Fruit fly (Drosophila melanogaster): ENCODE measurements around the gene CG42367.
A peak's percentile ranks its signal among the peaks of the same experiment; 100 is the strongest.

CG42367 gene

DNA sequence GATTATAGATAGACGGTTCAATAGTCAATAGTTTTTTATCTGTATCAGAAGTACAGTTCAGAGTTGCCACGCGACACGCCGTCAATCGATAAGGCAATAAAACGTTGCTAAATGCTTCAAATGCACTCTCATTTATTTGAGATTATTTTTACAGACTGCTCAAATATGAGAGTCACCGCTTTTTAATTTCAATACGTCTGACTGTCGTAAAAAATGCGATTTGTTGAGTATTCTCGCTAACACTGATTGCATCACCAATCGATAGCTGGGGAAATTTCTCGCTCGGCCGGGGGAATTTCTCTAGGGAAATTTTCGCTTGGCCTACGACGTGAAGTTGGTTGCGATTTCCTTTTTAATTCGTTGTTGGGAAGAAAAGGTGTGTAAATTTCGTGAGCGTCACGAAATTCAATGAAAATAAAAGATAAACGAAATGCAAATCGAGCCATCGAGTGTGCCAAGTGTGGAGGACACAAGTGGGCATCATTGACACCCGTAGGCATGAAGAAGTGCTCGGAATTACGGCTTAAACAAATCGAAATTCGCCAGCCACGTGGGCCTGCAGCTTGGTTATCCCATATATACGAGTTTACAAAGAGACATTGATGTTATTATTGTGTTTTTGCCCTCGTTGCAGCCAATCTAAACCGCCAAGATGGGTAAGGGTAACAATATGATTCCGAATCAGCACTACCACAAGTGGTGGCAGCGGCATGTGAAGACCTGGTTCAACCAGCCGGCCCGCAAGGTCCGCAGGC lies 36.8 kb downstream of the CG42367 start, which contains the start of the genes Dref and RpL13:
Gene Dref, minus strand, starts transcription at position 247 of the 755 bp plus-strand sequence.
Gene RpL13, plus strand, starts transcription at position 331 of the 755 bp plus-strand sequence.
- TF ChIP-seq dsf (GFP tag; optimal IDR thresholded peaks at IDR 0.05; ENCODE audit: borderline replicate concordance) (peak; percentile 53), ey (GFP tag; optimal IDR thresholded peaks at IDR 0.05) (peak; percentile 74), dmrt93B (GFP tag; optimal IDR thresholded peaks at IDR 0.05) (peak; percentile 86), brk (GFP tag; optimal IDR thresholded peaks at IDR 0.05) (no peak), Abd-B (GFP tag; optimal IDR thresholded peaks at IDR 0.05) (no peak), HLH106 (tag; optimal IDR thresholded peaks at IDR 0.05) (peak; percentile 81), Dif (GFP tag; optimal IDR thresholded peaks at IDR 0.05; ENCODE audit: partially characterized antibody) (no peak), Jra (GFP tag; optimal IDR thresholded peaks at IDR 0.05) (peak; percentile 71), rgr (GFP tag; optimal IDR thresholded peaks at IDR 0.05) (peak; percentile 88), foxo (GFP tag; optimal IDR thresholded peaks at IDR 0.05) (peak; percentile 67 to 73), psq (GFP tag; optimal IDR thresholded peaks at IDR 0.05) (peak; percentile 60), jim (GFP tag; optimal IDR thresholded peaks at IDR 0.05) (no peak), sv (GFP tag; optimal IDR thresholded peaks at IDR 0.05) (peak; percentile 65), Hr83 (GFP tag; optimal IDR thresholded peaks at IDR 0.05; ENCODE audit: poor library complexity, severe bottlenecking) (peak; percentile 94), Mio (GFP tag; optimal IDR thresholded peaks at IDR 0.05) (peak; percentile 43), N (GFP tag; optimal IDR thresholded peaks at IDR 0.05) (no peak), GATAd (GFP tag; optimal IDR thresholded peaks at IDR 0.05) (no peak), Myc (optimal IDR thresholded peaks at IDR 0.05) (peak; percentile 77), Hnf4 (GFP tag; optimal IDR thresholded peaks at IDR 0.05) (peak; percentile 84), usp (GFP tag; optimal IDR thresholded peaks at IDR 0.05) (no peak), h (GFP tag; optimal IDR thresholded peaks at IDR 0.05) (peak; percentile 90), woc (GFP tag; optimal IDR thresholded peaks at IDR 0.05) (peak; percentile 53), Sp1 (GFP tag; optimal IDR thresholded peaks at IDR 0.05) (peak; percentile 93), CG9705 (GFP tag; optimal IDR thresholded peaks at IDR 0.05) (peak; percentile 88), fru (GFP tag; optimal IDR thresholded peaks at IDR 0.05) (peak; percentile 83), br (GFP tag; optimal IDR thresholded peaks at IDR 0.05) (peak; percentile 88), CrebA (GFP tag; optimal IDR thresholded peaks at IDR 0.05; ENCODE audit: borderline replicate concordance) (no peak), CG32264 (GFP tag; optimal IDR thresholded peaks at IDR 0.05) (peak; percentile 57), OdsH (GFP tag; optimal IDR thresholded peaks at IDR 0.05) (peak; percentile 88), Rel (GFP tag; optimal IDR thresholded peaks at IDR 0.05) (no peak), Rel (tag; optimal IDR thresholded peaks at IDR 0.05) (peak; percentile 80)

DNA sequence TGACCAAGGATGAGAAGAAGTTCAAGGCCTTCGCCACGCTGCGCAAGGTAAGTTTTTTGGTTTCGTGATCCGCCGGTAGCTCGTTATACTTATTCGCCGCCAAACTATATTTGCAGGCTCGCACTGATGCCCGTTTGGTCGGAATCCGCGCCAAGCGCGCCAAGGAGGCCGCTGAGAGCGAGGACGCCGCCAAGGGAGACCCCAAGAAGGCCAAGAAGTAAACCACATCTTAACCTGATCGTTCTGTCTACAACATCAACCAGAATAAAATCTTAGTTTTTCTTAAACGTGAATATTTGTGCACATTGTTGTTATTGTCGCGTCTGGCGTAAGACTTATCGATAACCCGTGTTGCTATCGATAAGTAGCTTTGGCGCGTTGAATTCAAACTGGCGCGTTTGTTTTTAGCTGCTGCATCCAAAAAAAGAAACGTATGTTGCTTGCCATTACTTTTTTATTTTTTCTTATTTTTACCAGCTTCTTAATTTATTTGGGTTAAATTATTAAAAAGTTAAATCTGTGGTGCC lies 37.9 kb downstream of the CG42367 start:
- TF ChIP-seq h (GFP tag; optimal IDR thresholded peaks at IDR 0.05) (no peak), jim (GFP tag; optimal IDR thresholded peaks at IDR 0.05) (no peak)

DNA sequence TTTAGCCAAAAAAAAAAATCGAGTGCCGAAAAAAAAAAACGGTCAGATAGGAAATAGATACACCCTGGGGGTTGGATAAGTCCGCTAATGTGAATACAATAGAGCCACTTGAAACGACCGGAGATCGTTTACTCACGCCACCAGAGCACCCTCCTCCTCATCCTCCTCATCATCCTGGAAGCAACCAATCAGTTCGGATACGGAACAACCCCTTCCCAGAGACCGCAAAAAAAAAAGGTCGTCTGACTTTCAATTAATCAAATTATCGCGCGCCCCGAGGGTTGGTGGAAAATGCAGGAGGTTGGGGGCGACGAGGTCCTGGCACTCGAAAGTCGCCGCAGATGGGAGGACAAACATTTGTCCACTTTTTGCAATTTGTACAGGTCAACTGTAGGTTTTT lies 42.2 kb downstream of the CG42367 start:
- TF ChIP-seq usp (GFP tag; optimal IDR thresholded peaks at IDR 0.05), result no peak
- no peak for TF ChIP-seq sv (GFP tag; optimal IDR thresholded peaks at IDR 0.05)
- TF ChIP-seq Mio (GFP tag; optimal IDR thresholded peaks at IDR 0.05), result no peak
- TF ChIP-seq h (GFP tag; optimal IDR thresholded peaks at IDR 0.05), result no peak
- no peak for TF ChIP-seq dsf (GFP tag; optimal IDR thresholded peaks at IDR 0.05; ENCODE audit: borderline replicate concordance)
- TF ChIP-seq Hnf4 (GFP tag; optimal IDR thresholded peaks at IDR 0.05), result no peak
- no peak for TF ChIP-seq Myc (optimal IDR thresholded peaks at IDR 0.05)
- no peak for TF ChIP-seq GATAd (GFP tag; optimal IDR thresholded peaks at IDR 0.05)
- TF ChIP-seq foxo (GFP tag; optimal IDR thresholded peaks at IDR 0.05), result no peak
- no peak for TF ChIP-seq br (GFP tag; optimal IDR thresholded peaks at IDR 0.05)

Measured in whole organism, wandering third instar larva.